Fruit fly (Drosophila melanogaster) whole organism, embryonic: ENCODE data around the gene gry.
A peak's percentile ranks its signal among the peaks of the same experiment; 100 is the strongest.

Experiments used
- ATbp ChIP-seq: fragments of 200-800 bp; sonication (Bioruptor generic); optimal IDR thresholded peaks from 2 replicates; lab custom pipeline; 2017; ENCODE audit warnings: missing biosample characterization, mild to moderate bottlenecking, missing genetic modification characterization, missing genetic modification reagents
- Ada2b ChIP-seq: fragments of 200-800 bp; sonication (Bioruptor generic); IDR thresholded peaks from 2 replicates; pipeline ENCODE4 v1.3.6; 2022; ENCODE audit warnings: missing biosample characterization, missing genetic modification characterization
- CG10209 ChIP-seq: fragments of 200-800 bp; sonication (Bioruptor generic); optimal IDR thresholded peaks from 3 replicates; lab custom pipeline; 2017; ENCODE audit warnings: missing biosample characterization, mild to moderate bottlenecking, missing genetic modification characterization, missing genetic modification reagents
- CG11247 ChIP-seq: fragments of 200-800 bp; sonication (Bioruptor generic); IDR thresholded peaks from 2 replicates; pipeline ENCODE4 v1.3.6; 2022; ENCODE audit warnings: missing biosample characterization, missing genetic modification characterization
- CG11456 ChIP-seq: fragments of 200-800 bp; sonication (Bioruptor generic); IDR thresholded peaks from 3 replicates; pipeline ENCODE4 v1.3.6; 2022; ENCODE audit warnings: missing biosample characterization, missing genetic modification characterization
- CG11695 ChIP-seq: fragments of 200-800 bp; sonication (Bioruptor generic); IDR thresholded peaks from 3 replicates; pipeline ENCODE4 v1.3.6; 2022; ENCODE audit warnings: missing biosample characterization, missing genetic modification characterization
- CG12659 ChIP-seq: fragments of 200-800 bp; sonication (Bioruptor generic); optimal IDR thresholded peaks from 3 replicates; lab custom pipeline; 2017; ENCODE audit warnings: mild to moderate bottlenecking, missing biosample characterization, missing genetic modification reagents, missing genetic modification characterization
- CG12942 ChIP-seq: fragments of 200-800 bp; sonication (Bioruptor generic); optimal IDR thresholded peaks from 3 replicates; lab custom pipeline; 2016; ENCODE audit warnings: missing biosample characterization, missing genetic modification characterization
- CG15601 ChIP-seq: fragments of 200-800 bp; sonication (Bioruptor generic); optimal IDR thresholded peaks from 3 replicates; lab custom pipeline; 2019; ENCODE audit warnings: missing biosample characterization, mild to moderate bottlenecking, missing genetic modification characterization, moderate library complexity
- CG17802 ChIP-seq: fragments of 200-800 bp; sonication (Bioruptor generic); optimal IDR thresholded peaks from 2 replicates; lab custom pipeline; 2018; ENCODE audit warnings: missing biosample characterization, mild to moderate bottlenecking, missing genetic modification characterization, moderate library complexity
- CG18599 ChIP-seq: fragments of 200-800 bp; sonication (Bioruptor generic); optimal IDR thresholded peaks from 3 replicates; lab custom pipeline; 2017; ENCODE audit warnings: missing biosample characterization, missing genetic modification characterization, mild to moderate bottlenecking, moderate library complexity, missing genetic modification reagents
- CG30020 ChIP-seq: fragments of 200-800 bp; optimal IDR thresholded peaks from 2 replicates; lab custom pipeline; 2019; ENCODE audit warnings: missing biosample characterization, mild to moderate bottlenecking, missing genetic modification characterization, moderate library complexity
- CG30431 ChIP-seq: fragments of 200-800 bp; sonication (Bioruptor generic); optimal IDR thresholded peaks from 2 replicates; lab custom pipeline; 2017; ENCODE audit warnings: missing biosample characterization, missing genetic modification characterization
- CG3065 ChIP-seq: fragments of 200-800 bp; sonication (Bioruptor generic); optimal IDR thresholded peaks from 2 replicates; lab custom pipeline; 2016; ENCODE audit warnings: missing biosample characterization, missing genetic modification characterization
- CG31224 ChIP-seq: fragments of 200-800 bp; sonication (Bioruptor generic); IDR thresholded peaks from 2 replicates; pipeline ENCODE4 v1.3.6; 2022; ENCODE audit warnings: missing biosample characterization, missing genetic modification characterization
- CG31388 ChIP-seq: fragments of 200-800 bp; sonication (Bioruptor generic); optimal IDR thresholded peaks from 2 replicates; lab custom pipeline; 2016; ENCODE audit warnings: missing biosample characterization, missing genetic modification characterization
- CG33213 ChIP-seq: fragments of 200-800 bp; sonication (Bioruptor generic); optimal IDR thresholded peaks from 3 replicates; lab custom pipeline; 2016; ENCODE audit warnings: missing biosample characterization, missing genetic modification characterization
- CG34422 ChIP-seq: fragments of 200-800 bp; sonication (Bioruptor generic); IDR thresholded peaks from 3 replicates; pipeline ENCODE4 v1.3.6; 2022; ENCODE audit warnings: missing biosample characterization, missing genetic modification characterization
- CG4707 ChIP-seq: fragments of 200-800 bp; sonication (Bioruptor generic); optimal IDR thresholded peaks from 2 replicates; lab custom pipeline; 2018; ENCODE audit warnings: missing biosample characterization, mild to moderate bottlenecking, missing genetic modification characterization, moderate library complexity
- CG4820 ChIP-seq: fragments of 200-800 bp; sonication (Bioruptor generic); optimal IDR thresholded peaks from 3 replicates; lab custom pipeline; 2016; ENCODE audit warnings: missing biosample characterization, missing genetic modification characterization
- CG8089 ChIP-seq: fragments of 200-800 bp; sonication (Bioruptor generic); optimal IDR thresholded peaks from 3 replicates; lab custom pipeline; 2016; ENCODE audit warnings: missing biosample characterization, missing genetic modification characterization
- CG8924 ChIP-seq: fragments of 200-800 bp; optimal IDR thresholded peaks from 3 replicates; lab custom pipeline; 2019; ENCODE audit warnings: missing biosample characterization, mild to moderate bottlenecking, missing genetic modification characterization, moderate library complexity
- CG9215 ChIP-seq: fragments of 200-800 bp; sonication (Bioruptor generic); IDR thresholded peaks from 2 replicates; pipeline ENCODE4 v1.3.6; 2022; ENCODE audit warnings: missing biosample characterization, missing genetic modification characterization
- CG9437 ChIP-seq: fragments of 200-800 bp; sonication (Bioruptor generic); optimal IDR thresholded peaks from 2 replicates; lab custom pipeline; 2018; ENCODE audit warnings: missing biosample characterization, mild to moderate bottlenecking, missing genetic modification characterization
- D19B ChIP-seq: fragments of 200-800 bp; sonication (Bioruptor generic); optimal IDR thresholded peaks from 2 replicates; lab custom pipeline; 2017; ENCODE audit warnings: missing biosample characterization, mild to moderate bottlenecking, missing genetic modification characterization
- Dfd ChIP-seq, 2 experiments: fragments of >200 bp; optimal IDR thresholded peaks; 2 replicates each; lab custom pipeline; 2017; ENCODE audit warnings: missing biosample characterization in 2 of 2, missing genetic modification characterization in 2 of 2
- Dip2 ChIP-seq: fragments of 200-800 bp; sonication (Bioruptor generic); IDR thresholded peaks from 2 replicates; pipeline ENCODE4 v1.3.6; 2022; ENCODE audit warnings: missing biosample characterization, missing genetic modification characterization
- Doc2 ChIP-seq: fragments of 200-800 bp; sonication (Bioruptor generic); IDR thresholded peaks from 2 replicates; pipeline ENCODE4 v1.3.6; 2022; ENCODE audit warnings: missing biosample characterization, missing genetic modification characterization
- HHEX ChIP-seq: fragments of 200-800 bp; sonication (Bioruptor generic); optimal IDR thresholded peaks from 3 replicates; lab custom pipeline; 2017; ENCODE audit warnings: missing biosample characterization, mild to moderate bottlenecking, missing genetic modification characterization, missing genetic modification reagents
- Hand ChIP-seq: fragments of 200-800 bp; sonication (Bioruptor generic); optimal IDR thresholded peaks from 2 replicates; lab custom pipeline; 2017; ENCODE audit warnings: mild to moderate bottlenecking, missing biosample characterization, missing genetic modification reagents, missing genetic modification characterization
- Jarid2 ChIP-seq: fragments of 200-800 bp; sonication (Bioruptor generic); optimal IDR thresholded peaks from 3 replicates; lab custom pipeline; 2017; ENCODE audit warnings: mild to moderate bottlenecking, missing biosample characterization, missing genetic modification reagents, missing genetic modification characterization
- Lhr ChIP-seq: fragments of 200-800 bp; sonication (Bioruptor generic); optimal IDR thresholded peaks from 3 replicates; lab custom pipeline; 2017; ENCODE audit warnings: mild to moderate bottlenecking, missing biosample characterization, missing genetic modification reagents, missing genetic modification characterization
- MBD-R2 ChIP-seq: fragments of 200-800 bp; sonication (Bioruptor generic); IDR thresholded peaks from 2 replicates; pipeline ENCODE4 v1.3.6; 2022; ENCODE audit warnings: missing biosample characterization, missing genetic modification characterization
- MESR4 ChIP-seq: fragments of 200-800 bp; sonication (Bioruptor generic); optimal IDR thresholded peaks from 2 replicates; lab custom pipeline; 2018; ENCODE audit warnings: missing biosample characterization, mild to moderate bottlenecking, missing genetic modification characterization, moderate library complexity
- Mad ChIP-seq: fragments of 200-800 bp; sonication (Bioruptor generic); optimal IDR thresholded peaks from 2 replicates; lab custom pipeline; 2016; ENCODE audit warnings: missing biosample characterization, missing genetic modification characterization
- NC2α ChIP-seq: fragments of 200-800 bp; sonication (Bioruptor generic); optimal IDR thresholded peaks from 2 replicates; lab custom pipeline; 2016; ENCODE audit warnings: missing biosample characterization, missing genetic modification characterization
- NfI ChIP-seq: fragments of 200-800 bp; sonication (Bioruptor generic); optimal IDR thresholded peaks from 3 replicates; lab custom pipeline; 2018; ENCODE audit warnings: missing biosample characterization, mild to moderate bottlenecking, missing genetic modification characterization, moderate library complexity
- Ptx1 ChIP-seq: fragments of 200-800 bp; sonication (Bioruptor generic); IDR thresholded peaks from 2 replicates; pipeline ENCODE4 v1.3.6; 2022; ENCODE audit warnings: missing biosample characterization, missing genetic modification characterization
- Scr ChIP-seq: fragments of 200-800 bp; sonication (Bioruptor generic); IDR thresholded peaks from 2 replicates; pipeline ENCODE4 v1.3.6; 2022; ENCODE audit warnings: missing biosample characterization, missing genetic modification characterization; ENCODE audit not compliant: partially characterized antibody
- Sox102F ChIP-seq: fragments of 200-800 bp; sonication (Bioruptor generic); optimal IDR thresholded peaks from 2 replicates; lab custom pipeline; 2018; ENCODE audit warnings: missing biosample characterization, mild to moderate bottlenecking, missing genetic modification characterization, moderate library complexity
- TFAM ChIP-seq: fragments of 200-800 bp; sonication (Bioruptor generic); optimal IDR thresholded peaks from 2 replicates; lab custom pipeline; 2017; ENCODE audit warnings: missing biosample characterization, missing genetic modification characterization, inconsistent platforms
- bbx ChIP-seq: fragments of 200-800 bp; sonication (Bioruptor generic); IDR thresholded peaks from 2 replicates; pipeline ENCODE4 v1.3.6; 2022; ENCODE audit warnings: missing biosample characterization, missing genetic modification characterization; ENCODE audit not compliant: partially characterized antibody
- crc ChIP-seq: fragments of 200-800 bp; sonication (Bioruptor generic); optimal IDR thresholded peaks from 2 replicates; lab custom pipeline; 2016; ENCODE audit warnings: missing biosample characterization, missing genetic modification characterization
- dm ChIP-seq: fragments of 200-800 bp; sonication (Bioruptor generic); optimal IDR thresholded peaks from 3 replicates; lab custom pipeline; 2016; ENCODE audit warnings: missing biosample characterization, missing genetic modification characterization
- pfk ChIP-seq: fragments of 200-800 bp; sonication (Bioruptor generic); optimal IDR thresholded peaks from 2 replicates; lab custom pipeline; 2018; ENCODE audit warnings: missing biosample characterization, mild to moderate bottlenecking, missing genetic modification characterization, moderate library complexity
- scrt ChIP-seq: fragments of 200-800 bp; sonication (Bioruptor generic); optimal IDR thresholded peaks from 2 replicates; lab custom pipeline; 2018; ENCODE audit warnings: missing biosample characterization, mild to moderate bottlenecking, missing genetic modification characterization, moderate library complexity
- slp2 ChIP-seq: fragments of 200-800 bp; sonication (Bioruptor generic); optimal IDR thresholded peaks from 2 replicates; lab custom pipeline; 2016; ENCODE audit warnings: missing biosample characterization, missing genetic modification characterization
- so ChIP-seq: fragments of 200-800 bp; sonication (Bioruptor generic); IDR thresholded peaks from 3 replicates; pipeline ENCODE4 v1.3.6; 2022; ENCODE audit warnings: missing biosample characterization, missing genetic modification characterization
- tin ChIP-seq: fragments of 200-800 bp; sonication (Bioruptor generic); optimal IDR thresholded peaks from 3 replicates; lab custom pipeline; 2016; ENCODE audit warnings: missing biosample characterization, missing genetic modification characterization
- usp ChIP-seq: fragments of >200 bp; optimal IDR thresholded peaks from 2 replicates; lab custom pipeline; 2017; ENCODE audit warnings: missing biosample characterization, missing genetic modification characterization
- wor ChIP-seq: fragments of 200-800 bp; sonication (Bioruptor generic); IDR thresholded peaks from 2 replicates; pipeline ENCODE4 v1.3.6; 2022; ENCODE audit warnings: missing biosample characterization, missing genetic modification characterization

gry gene

DNA sequence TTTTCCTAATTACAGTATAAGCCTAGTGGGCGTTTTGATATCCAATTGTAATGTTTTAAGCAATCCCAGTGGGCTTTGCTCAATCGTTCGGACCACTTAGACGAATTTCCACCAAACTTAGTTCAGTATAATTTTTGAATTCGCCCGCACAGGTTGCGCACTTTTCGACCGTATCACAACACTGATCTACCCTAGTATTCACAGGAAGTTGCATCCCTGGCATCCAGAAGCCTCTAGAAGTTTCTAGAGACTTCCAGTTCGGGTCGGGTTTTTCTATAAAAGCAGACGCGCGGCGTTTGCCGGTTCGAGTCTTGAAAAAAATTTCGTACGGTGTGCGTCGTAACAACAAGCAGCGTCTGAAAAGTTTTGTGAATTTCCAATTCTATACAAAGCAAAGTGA, 6.0 kb upstream of the gry start, which contains the start of gene Hsp83 (continued):
- TF ChIP-seq MESR4 (GFP tag; lab: Kevin White, UChicago) (peak; percentile 92), CG9437 (GFP tag; lab: Kevin White, UChicago) (peak; percentile 91), NC2α (peak; percentile 93), CG30020 (peak; percentile 48), crc (GFP tag; lab: Kevin White, UChicago) (peak; percentile 94), Dfd (GFP tag; optimal IDR thresholded peaks at IDR 0.05; lab: Kevin White, UChicago) (no peak), so (GFP tag; lab: Robert Waterston, UW) (peak; percentile 95), wor (GFP tag; lab: Robert Waterston, UW) (peak; percentile 41; the same call in 1 of the 2 replicates), MBD-R2 (GFP tag; lab: Robert Waterston, UW) (peak; percentile 55; the same call in 1 of the 2 replicates), usp (no peak), Lhr (GFP tag; lab: Kevin White, UChicago) (peak; percentile 91), CG8089 (GFP tag; lab: Kevin White, UChicago) (peak; percentile 92), CG3065 (GFP tag; lab: Kevin White, UChicago) (peak; percentile 94), Mad (GFP tag; lab: Kevin White, UChicago) (peak; percentile 95), CG33213 (peak; percentile 98), CG34422 (GFP tag; lab: Robert Waterston, UW) (peak; percentile 92), CG11456 (GFP tag; lab: Robert Waterston, UW) (peak; percentile 96), TFAM (GFP tag; lab: Kevin White, UChicago) (peak; percentile 89), CG17802 (peak; percentile 86), CG12659 (GFP tag; lab: Kevin White, UChicago) (peak; percentile 98), Hand (GFP tag; lab: Kevin White, UChicago) (peak; percentile 99), D19B (peak; percentile 87), Doc2 (GFP tag; lab: Robert Waterston, UW) (0 out of 2 replicates have a peak, but pooled peaks have one; percentile 33), CG12942 (GFP tag; lab: Kevin White, UChicago) (peak; percentile 76), CG11247 (peak; percentile 95), Ada2b (peak; percentile 68; the same call in 1 of the 2 replicates), CG15601 (tag; lab: Kevin White, UChicago) (peak; percentile 93), scrt (GFP tag; lab: Kevin White, UChicago) (peak; percentile 98), CG31224 (GFP tag; lab: Robert Waterston, UW) (peak; percentile 74), Sox102F (GFP tag; lab: Kevin White, UChicago) (no peak), pfk (GFP tag; lab: Kevin White, UChicago) (peak; percentile 92), Dip2 (no peak), CG30431 (GFP tag; lab: Kevin White, UChicago) (peak; percentile 89), CG11695 (GFP tag; lab: Robert Waterston, UW) (peak; percentile 84), CG9215 (GFP tag; lab: Robert Waterston, UW) (peak; percentile 60), CG8924 (tag; lab: Kevin White, UChicago) (peak; percentile 81), CG18599 (GFP tag; lab: Kevin White, UChicago) (peak; percentile 99), bbx (GFP tag; lab: Robert Waterston, UW) (peak; percentile 62), dm (peak; percentile 94), tin (peak; percentile 88), HHEX (GFP tag; lab: Kevin White, UChicago) (peak; percentile 99), CG4707 (GFP tag; lab: Kevin White, UChicago) (peak; percentile 98), CG10209 (peak; percentile 96), CG4820 (GFP tag; lab: Kevin White, UChicago) (peak; percentile 76), slp2 (GFP tag; lab: Kevin White, UChicago) (peak; percentile 91), ATbp (GFP tag; lab: Kevin White, UChicago) (peak; percentile 97), CG31388 (GFP tag; lab: Kevin White, UChicago) (peak; percentile 58), Scr (GFP tag; lab: Robert Waterston, UW) (no peak), Ptx1 (GFP tag; lab: Robert Waterston, UW) (peak; percentile 73), Jarid2 (GFP tag; lab: Kevin White, UChicago) (peak; percentile 87), NfI (peak; percentile 98)
